Worm (Caenorhabditis elegans) whole organism, late embryonic: ENCODE results near the gene fbxl-2.

Experiments used
- C08G9.2 ChIP-seq: sonication (generic microtip); optimal IDR thresholded peaks from 2 replicates; lab custom pipeline; 2016; ENCODE audit warnings: mild to moderate bottlenecking, missing genetic modification characterization, moderate library complexity, missing compliant biosample characterization
- K02D7.2 ChIP-seq: sonication (generic microtip); optimal IDR thresholded peaks from 2 replicates; lab custom pipeline; 2017; ENCODE audit warnings: mild to moderate bottlenecking, missing genetic modification characterization, missing compliant biosample characterization
- K09A11.1 ChIP-seq: sonication (generic microtip); optimal IDR thresholded peaks from 2 replicates; lab custom pipeline; 2017; ENCODE audit warnings: antibody characterized with exemption, mild to moderate bottlenecking, missing genetic modification characterization, missing compliant biosample characterization; ENCODE audit not compliant: insufficient read depth
- Y22D7AL.16 ChIP-seq: sonication (generic microtip); optimal IDR thresholded peaks from 2 replicates; lab custom pipeline; 2016; ENCODE audit warnings: missing genetic modification characterization, missing compliant biosample characterization
- ahr-1 ChIP-seq: sonication (generic microtip); optimal IDR thresholded peaks from 2 replicates; lab custom pipeline; 2016; ENCODE audit warnings: missing genetic modification characterization, missing compliant biosample characterization
- ama-1 ChIP-seq: fragments of 150-350 bp; optimal IDR thresholded peaks from 2 replicates; lab custom pipeline; 2014
- ceh-14 ChIP-seq: sonication (generic microtip); optimal IDR thresholded peaks from 2 replicates; lab custom pipeline; 2016; ENCODE audit warnings: missing genotype, missing genetic modification characterization, missing compliant biosample characterization
- ceh-18 ChIP-seq: sonication (generic microtip); optimal IDR thresholded peaks from 2 replicates; lab custom pipeline; 2016; ENCODE audit warnings: missing genetic modification characterization, missing compliant biosample characterization
- ceh-19 ChIP-seq: fragments of 200-800 bp; sonication (Bioruptor generic); optimal IDR thresholded peaks from 2 replicates; lab custom pipeline; 2018; ENCODE audit warnings: mild to moderate bottlenecking, missing genetic modification characterization, missing compliant biosample characterization
- ceh-2 ChIP-seq: sonication (generic microtip); optimal IDR thresholded peaks from 2 replicates; lab custom pipeline; 2016; ENCODE audit warnings: missing genotype, missing genetic modification characterization, missing compliant biosample characterization
- ceh-22 ChIP-seq: sonication (generic microtip); optimal IDR thresholded peaks from 2 replicates; lab custom pipeline; 2017; ENCODE audit warnings: missing biosample characterization, missing genetic modification characterization
- ceh-24 ChIP-seq: sonication (generic microtip); optimal IDR thresholded peaks from 2 replicates; lab custom pipeline; 2016; ENCODE audit warnings: mild to moderate bottlenecking, missing genetic modification characterization, missing compliant biosample characterization
- ceh-31 ChIP-seq: sonication (generic microtip); optimal IDR thresholded peaks from 2 replicates; lab custom pipeline; 2016; ENCODE audit warnings: missing genetic modification characterization, missing compliant biosample characterization
- ceh-34 ChIP-seq: sonication (generic microtip); optimal IDR thresholded peaks from 2 replicates; lab custom pipeline; 2016; ENCODE audit warnings: mild to moderate bottlenecking, missing genetic modification characterization, missing compliant biosample characterization
- ceh-45 ChIP-seq: fragments of 200-800 bp; sonication (Bioruptor generic); IDR thresholded peaks from 2 replicates; pipeline ENCODE4 v1.3.6; 2022; ENCODE audit warnings: missing genetic modification reagents, missing genetic modification characterization, missing compliant biosample characterization
- ceh-48 ChIP-seq: sonication (generic microtip); optimal IDR thresholded peaks from 2 replicates; lab custom pipeline; 2016; ENCODE audit warnings: missing genetic modification characterization, inconsistent platforms, missing compliant biosample characterization
- ceh-6 ChIP-seq: fragments of 200-800 bp; sonication (Bioruptor generic); optimal IDR thresholded peaks from 2 replicates; lab custom pipeline; 2018; ENCODE audit warnings: mild to moderate bottlenecking, missing genetic modification characterization, missing compliant biosample characterization
- che-1 ChIP-seq: sonication (generic microtip); optimal IDR thresholded peaks from 2 replicates; lab custom pipeline; 2016; ENCODE audit warnings: mild to moderate bottlenecking, missing genetic modification characterization, missing compliant biosample characterization
- dmd-4 ChIP-seq: sonication (generic microtip); optimal IDR thresholded peaks from 2 replicates; lab custom pipeline; 2016; ENCODE audit warnings: borderline replicate concordance, missing genetic modification characterization, missing compliant biosample characterization
- elt-2 ChIP-seq: sonication (generic microtip); optimal IDR thresholded peaks from 2 replicates; lab custom pipeline; 2016; ENCODE audit warnings: missing genetic modification reagents, missing genetic modification characterization, missing compliant biosample characterization
- elt-4 ChIP-seq: sonication (generic microtip); optimal IDR thresholded peaks from 2 replicates; lab custom pipeline; 2016; ENCODE audit warnings: missing genetic modification characterization, missing compliant biosample characterization
- ets-4 ChIP-seq: sonication (generic microtip); optimal IDR thresholded peaks from 2 replicates; lab custom pipeline; 2016; ENCODE audit warnings: missing genetic modification characterization, missing compliant biosample characterization
- eyg-1 ChIP-seq: sonication (generic microtip); optimal IDR thresholded peaks from 2 replicates; lab custom pipeline; 2016; ENCODE audit warnings: missing genotype, missing genetic modification characterization, missing compliant biosample characterization
- fax-1 ChIP-seq: sonication (generic microtip); optimal IDR thresholded peaks from 2 replicates; lab custom pipeline; 2016; ENCODE audit warnings: missing genotype, missing genetic modification characterization, missing compliant biosample characterization
- fkh-10 ChIP-seq: fragments of 150-350 bp; optimal IDR thresholded peaks from 2 replicates; lab custom pipeline; 2014; ENCODE audit warnings: missing biosample characterization, missing genetic modification reagents, missing genetic modification characterization
- fkh-6 ChIP-seq: sonication (generic microtip); optimal IDR thresholded peaks from 2 replicates; lab custom pipeline; 2016; ENCODE audit warnings: missing genetic modification characterization, missing compliant biosample characterization
- gmeb-2 ChIP-seq: sonication (generic microtip); optimal IDR thresholded peaks from 2 replicates; lab custom pipeline; 2016; ENCODE audit warnings: missing genetic modification characterization, inconsistent platforms, missing compliant biosample characterization
- hlh-13 ChIP-seq: fragments of 200-800 bp; sonication (Bioruptor generic); optimal IDR thresholded peaks from 2 replicates; lab custom pipeline; 2018; ENCODE audit warnings: mild to moderate bottlenecking, missing genetic modification characterization, missing compliant biosample characterization
- hlh-30 ChIP-seq: sonication (generic microtip); optimal IDR thresholded peaks from 2 replicates; lab custom pipeline; 2017; ENCODE audit warnings: antibody characterized with exemption, missing genetic modification characterization, missing compliant biosample characterization; ENCODE audit not compliant: insufficient read depth
- hlh-6 ChIP-seq: sonication (generic microtip); optimal IDR thresholded peaks from 2 replicates; lab custom pipeline; 2016; ENCODE audit warnings: missing genotype, missing genetic modification characterization, missing compliant biosample characterization
- hlh-8 ChIP-seq: sonication (generic microtip); optimal IDR thresholded peaks from 2 replicates; lab custom pipeline; 2016; ENCODE audit warnings: missing genotype, missing genetic modification characterization, missing compliant biosample characterization
- lim-6 ChIP-seq: sonication (generic microtip); optimal IDR thresholded peaks from 2 replicates; lab custom pipeline; 2016; ENCODE audit warnings: missing genetic modification characterization, missing compliant biosample characterization
- lin-11 ChIP-seq: fragments of 200-800 bp; sonication (Bioruptor generic); optimal IDR thresholded peaks from 2 replicates; lab custom pipeline; 2018; ENCODE audit warnings: mild to moderate bottlenecking, missing genetic modification characterization, missing compliant biosample characterization
- madf-2 ChIP-seq: sonication (generic microtip); optimal IDR thresholded peaks from 2 replicates; lab custom pipeline; 2017; ENCODE audit warnings: missing genetic modification characterization, missing compliant biosample characterization
- nfya-1 ChIP-seq: sonication (generic microtip); optimal IDR thresholded peaks from 2 replicates; lab custom pipeline; 2017; ENCODE audit warnings: missing genetic modification characterization, mild to moderate bottlenecking, missing compliant biosample characterization, antibody characterized with exemption, moderate library complexity
- nhr-232 ChIP-seq: sonication (generic microtip); optimal IDR thresholded peaks from 2 replicates; lab custom pipeline; 2016; ENCODE audit warnings: missing genetic modification characterization, missing compliant biosample characterization
- odd-2 ChIP-seq: sonication (generic microtip); optimal IDR thresholded peaks from 2 replicates; lab custom pipeline; 2017; ENCODE audit warnings: antibody characterized with exemption, mild to moderate bottlenecking, missing genetic modification characterization, missing compliant biosample characterization
- pag-3 ChIP-seq: sonication (generic microtip); optimal IDR thresholded peaks from 2 replicates; lab custom pipeline; 2016; ENCODE audit warnings: missing compliant biosample characterization, missing genetic modification characterization, borderline replicate concordance
- pat-9 ChIP-seq: fragments of 200-800 bp; sonication (Bioruptor generic); optimal IDR thresholded peaks from 2 replicates; lab custom pipeline; 2018; ENCODE audit warnings: mild to moderate bottlenecking, missing genetic modification characterization, moderate library complexity, missing compliant biosample characterization
- pha-2 ChIP-seq: sonication (generic microtip); optimal IDR thresholded peaks from 2 replicates; lab custom pipeline; 2017; ENCODE audit warnings: mild to moderate bottlenecking, missing genetic modification characterization, missing compliant biosample characterization
- pros-1 ChIP-seq: fragments of 150-350 bp; optimal IDR thresholded peaks from 2 replicates; lab custom pipeline; 2014; ENCODE audit warnings: missing biosample characterization, missing genetic modification reagents, missing genetic modification characterization
- ref-2 ChIP-seq: sonication (generic microtip); optimal IDR thresholded peaks from 2 replicates; lab custom pipeline; 2016; ENCODE audit warnings: missing genetic modification characterization, missing compliant biosample characterization
- rnt-1 ChIP-seq: sonication (generic microtip); optimal IDR thresholded peaks from 2 replicates; lab custom pipeline; 2016; ENCODE audit warnings: missing genetic modification characterization, missing compliant biosample characterization
- sdc-2 ChIP-seq: sonication (generic microtip); optimal IDR thresholded peaks from 2 replicates; lab custom pipeline; 2016; ENCODE audit warnings: missing genotype, missing genetic modification characterization, missing compliant biosample characterization
- sox-2 ChIP-seq: fragments of 200-800 bp; sonication (Bioruptor generic); IDR thresholded peaks from 2 replicates; pipeline ENCODE4 v1.3.6; 2022; ENCODE audit warnings: missing genetic modification reagents, missing genetic modification characterization, missing compliant biosample characterization
- sox-4 ChIP-seq: sonication (generic microtip); optimal IDR thresholded peaks from 2 replicates; lab custom pipeline; 2017; ENCODE audit warnings: mild to moderate bottlenecking, missing genetic modification characterization, inconsistent platforms, missing compliant biosample characterization
- tbx-2 ChIP-seq: sonication (generic microtip); optimal IDR thresholded peaks from 2 replicates; lab custom pipeline; 2016; ENCODE audit warnings: missing genetic modification characterization, missing compliant biosample characterization
- tbx-7 ChIP-seq: sonication (generic microtip); optimal IDR thresholded peaks from 2 replicates; lab custom pipeline; 2016; ENCODE audit warnings: missing genotype, missing genetic modification characterization, missing compliant biosample characterization
- ttx-3 ChIP-seq: sonication (generic microtip); optimal IDR thresholded peaks from 2 replicates; lab custom pipeline; 2016; ENCODE audit warnings: missing genetic modification reagents, missing genetic modification characterization, missing compliant biosample characterization
- unc-42 ChIP-seq: sonication (generic microtip); optimal IDR thresholded peaks from 2 replicates; lab custom pipeline; 2016; ENCODE audit warnings: missing genotype, missing genetic modification characterization, missing compliant biosample characterization
- unc-55 ChIP-seq: sonication (generic microtip); optimal IDR thresholded peaks from 2 replicates; lab custom pipeline; 2017; ENCODE audit warnings: missing biosample characterization, missing genetic modification reagents, missing genetic modification characterization
- unc-86 ChIP-seq: sonication (generic microtip); optimal IDR thresholded peaks from 2 replicates; lab custom pipeline; 2016; ENCODE audit warnings: missing genetic modification characterization, missing compliant biosample characterization
- ztf-16 ChIP-seq: sonication (generic microtip); optimal IDR thresholded peaks from 2 replicates; lab custom pipeline; 2017; ENCODE audit warnings: missing genetic modification characterization, missing compliant biosample characterization

The fbxl-2 gene

ce11 chrIII:4756983-4757382 is at the start of gene fbxl-2:
fbxl-2 (plus strand) TSS chrIII:4757260.
- TF ChIP-seq ceh-24 (tag; lab: Kevin White, UChicago) (peak; percentile 32), hlh-8 (tag; lab: Kevin White, UChicago) (peak; percentile 44), ztf-16 (tag; lab: Kevin White, UChicago) (peak; percentile 33), fkh-6 (tag; lab: Kevin White, UChicago) (peak; percentile 40), fkh-10 (GFP tag; lab: Kevin White, UChicago) (peak; percentile 4), lim-6 (tag; lab: Kevin White, UChicago) (peak; percentile 58), nfya-1 (tag; lab: Kevin White, UChicago) (peak; percentile 90), ceh-2 (peak; percentile 54), C08G9.2 (peak; percentile 36), tbx-2 (tag; lab: Kevin White, UChicago) (peak; percentile 71), unc-55 (GFP tag; lab: Kevin White, UChicago) (peak; percentile 48), fax-1 (tag; lab: Kevin White, UChicago) (peak; percentile 16), ceh-19 (GFP tag; lab: Kevin White, UChicago) (peak; percentile 17), eyg-1 (no peak), tbx-7 (tag; lab: Kevin White, UChicago) (peak; percentile 20), ahr-1 (tag; lab: Kevin White, UChicago) (peak; percentile 14), nhr-232 (tag; lab: Kevin White, UChicago) (peak; percentile 21), che-1 (tag; lab: Kevin White, UChicago) (peak; percentile 48), K09A11.1 (tag; lab: Kevin White, UChicago) (no peak), gmeb-2 (tag; lab: Kevin White, UChicago) (peak; percentile 57), sox-2 (no peak; the same call in 1 of the 2 replicates), ama-1 (peak; percentile 36), hlh-13 (GFP tag; lab: Kevin White, UChicago) (no peak), madf-2 (tag; lab: Kevin White, UChicago) (peak; percentile 53), sdc-2 (tag; lab: Kevin White, UChicago) (peak; percentile 61), ceh-45 (GFP tag; lab: Robert Waterston, UW) (no peak), hlh-6 (tag; lab: Kevin White, UChicago) (peak; percentile 59), ceh-22 (tag; lab: Kevin White, UChicago) (no peak), pros-1 (tag; lab: Kevin White, UChicago) (peak; percentile 36), pha-2 (tag; lab: Kevin White, UChicago) (peak; percentile 72), ets-4 (peak; percentile 95), hlh-30 (tag; lab: Kevin White, UChicago) (peak; percentile 73), pat-9 (tag; lab: Kevin White, UChicago) (peak; percentile 64), ceh-48 (tag; lab: Kevin White, UChicago) (peak; percentile 54), unc-42 (tag; lab: Kevin White, UChicago) (peak; percentile 91), ceh-34 (tag; lab: Kevin White, UChicago) (peak; percentile 90), pag-3 (tag; lab: Kevin White, UChicago) (no peak), elt-4 (tag; lab: Kevin White, UChicago) (no peak), ceh-31 (tag; lab: Kevin White, UChicago) (peak; percentile 88), Y22D7AL.16 (tag; lab: Kevin White, UChicago) (no peak), odd-2 (tag; lab: Kevin White, UChicago) (no peak), dmd-4 (tag; lab: Kevin White, UChicago) (peak; percentile 44), ttx-3 (tag; lab: Kevin White, UChicago) (peak; percentile 39), ceh-14 (tag; lab: Kevin White, UChicago) (peak; percentile 89), rnt-1 (peak; percentile 68), sox-4 (tag; lab: Kevin White, UChicago) (peak; percentile 57), elt-2 (tag; lab: Kevin White, UChicago) (peak; percentile 88), lin-11 (tag; lab: Kevin White, UChicago) (peak; percentile 52), ceh-18 (tag; lab: Kevin White, UChicago) (peak; percentile 90), K02D7.2 (no peak), ref-2 (tag; lab: Kevin White, UChicago) (peak; percentile 86), ceh-6 (GFP tag; lab: Kevin White, UChicago) (peak; percentile 71), unc-86 (peak; percentile 76)
